Fruit fly (Drosophila melanogaster): ENCODE measurements around the gene COX7A.

- TF ChIP-seq CG8478 (optimal IDR thresholded peaks at IDR 0.05) = no peak
- TF ChIP-seq CTCF (optimal IDR thresholded peaks at IDR 0.05) = no peak
Measured at dm6 chr3R:8306927-8307261, 33.9 kb downstream of the COX7A start.
